In genomic region chr3L:4336588-4336987, dm6 we compare ENCODE assay signal across 2 fruit fly cellular contexts.
TF ChIP-seq lines count a peak whose summit lies in the region.

No protein-coding gene starts in this region.

TF ChIP-seq in whole organism, embryonic, 481 proteins besides CTCF, POLR2A, EP300 and RAD21 (continued from another document):
- TF ChIP-seq Dip3 (GFP tag; optimal IDR thresholded peaks at IDR 0.05; lab: Kevin White, UChicago): no peak
- TF ChIP-seq Hr3 (GFP tag; optimal IDR thresholded peaks at IDR 0.05; lab: Kevin White, UChicago): no peak
- TF ChIP-seq twi (tag; optimal IDR thresholded peaks at IDR 0.05; lab: Kevin White, UChicago): no peak
- no peak for TF ChIP-seq Dek (tag; optimal IDR thresholded peaks at IDR 0.05; lab: Kevin White, UChicago)
- no peak for TF ChIP-seq Trl (optimal IDR thresholded peaks at IDR 0.05; lab: Kevin White, UChicago)
- no peak for TF ChIP-seq Trl (GFP tag; optimal IDR thresholded peaks at IDR 0.05; lab: Kevin White, UChicago)
- no peak for TF ChIP-seq hkb (optimal IDR thresholded peaks at IDR 0.05; lab: Kevin White, UChicago)
- TF ChIP-seq hkb (GFP tag; IDR thresholded peaks at IDR 0.05; lab: Robert Waterston, UW): 0 out of 2 replicates have a peak, but pooled peaks have one; percentile 36
- TF ChIP-seq unc-4 (GFP tag; IDR thresholded peaks at IDR 0.05; lab: Robert Waterston, UW; ENCODE audit: partially characterized antibody): no peak
- no peak for TF ChIP-seq Sry-δ (GFP tag; optimal IDR thresholded peaks at IDR 0.05; lab: Kevin White, UChicago)
- TF ChIP-seq unpg (GFP tag; optimal IDR thresholded peaks at IDR 0.05; lab: Kevin White, UChicago): no peak
- no peak for TF ChIP-seq dmrt99B (tag; optimal IDR thresholded peaks at IDR 0.05; lab: Kevin White, UChicago)
- no peak for TF ChIP-seq en (GFP tag; optimal IDR thresholded peaks at IDR 0.05; lab: Kevin White, UChicago)
- TF ChIP-seq Kr (GFP tag; optimal IDR thresholded peaks at IDR 0.05; lab: Kevin White, UChicago): no peak
- no peak for TF ChIP-seq CG12744 (GFP tag; optimal IDR thresholded peaks at IDR 0.05; lab: Kevin White, UChicago)
- peak; percentile 70 for TF ChIP-seq Drgx (GFP tag; IDR thresholded peaks at IDR 0.05; lab: Robert Waterston, UW)
- peak; percentile 88 for TF ChIP-seq sens (GFP tag; lab: Kevin White, UChicago)
- no peak for TF ChIP-seq CG30431 (GFP tag; optimal IDR thresholded peaks at IDR 0.05; lab: Kevin White, UChicago)
- TF ChIP-seq CG1233 (GFP tag; optimal IDR thresholded peaks at IDR 0.05; lab: Kevin White, UChicago): no peak
- TF ChIP-seq Bteb2 (GFP tag; optimal IDR thresholded peaks at IDR 0.05; lab: Kevin White, UChicago): no peak
- TF ChIP-seq B-H2 (GFP tag; optimal IDR thresholded peaks at IDR 0.05; lab: Kevin White, UChicago): no peak
- no peak for TF ChIP-seq eve (GFP tag; optimal IDR thresholded peaks at IDR 0.05; lab: Kevin White, UChicago)
- no peak for TF ChIP-seq CG31365 (tag; optimal IDR thresholded peaks at IDR 0.05; lab: Kevin White, UChicago)
- no peak for TF ChIP-seq CG18764 (GFP tag; optimal IDR thresholded peaks at IDR 0.05; lab: Kevin White, UChicago)
- peak; percentile 76 for TF ChIP-seq Ets65A (GFP tag; lab: Kevin White, UChicago)

TF ChIP-seq in whole organism, prepupa, 60 proteins besides CTCF, POLR2A, EP300 and RAD21 (continued from another document):
- TF ChIP-seq salr (GFP tag; optimal IDR thresholded peaks at IDR 0.05; lab: Kevin White, UChicago) (no peak), CG6854 (GFP tag; optimal IDR thresholded peaks at IDR 0.05; lab: Kevin White, UChicago) (no peak), CG11762 (GFP tag; optimal IDR thresholded peaks at IDR 0.05; lab: Kevin White, UChicago; ENCODE audit: insufficient read depth) (peak; percentile 28), CG11902 (GFP tag; optimal IDR thresholded peaks at IDR 0.05; lab: Kevin White, UChicago) (no peak), Sox102F (GFP tag; optimal IDR thresholded peaks at IDR 0.05; lab: Kevin White, UChicago) (no peak), fd59A (GFP tag; optimal IDR thresholded peaks at IDR 0.05; lab: Kevin White, UChicago) (no peak), Blimp-1 (GFP tag; optimal IDR thresholded peaks at IDR 0.05; lab: Kevin White, UChicago) (no peak), CG4318 (GFP tag; optimal IDR thresholded peaks at IDR 0.05; lab: Kevin White, UChicago) (peak; percentile 31), Ets21C (GFP tag; optimal IDR thresholded peaks at IDR 0.05; lab: Kevin White, UChicago) (no peak), CG10631 (GFP tag; optimal IDR thresholded peaks at IDR 0.05; lab: Kevin White, UChicago) (no peak), dsx (GFP tag; optimal IDR thresholded peaks at IDR 0.05; lab: Kevin White, UChicago; ENCODE audit: poor library complexity, severe bottlenecking) (no peak), ss (GFP tag; optimal IDR thresholded peaks at IDR 0.05; lab: Kevin White, UChicago) (peak in 1 of 2 experiments; percentile 10), CG34406 (GFP tag; optimal IDR thresholded peaks at IDR 0.05; lab: Kevin White, UChicago) (no peak), CG16779 (tag; optimal IDR thresholded peaks at IDR 0.05; lab: Kevin White, UChicago) (peak; percentile 5), CG10669 (GFP tag; optimal IDR thresholded peaks at IDR 0.05; lab: Kevin White, UChicago) (peak; percentile 51), Lpt (GFP tag; optimal IDR thresholded peaks at IDR 0.05; lab: Kevin White, UChicago) (peak; percentile 11), Sox15 (GFP tag; optimal IDR thresholded peaks at IDR 0.05; lab: Kevin White, UChicago) (no peak), CG8319 (GFP tag; optimal IDR thresholded peaks at IDR 0.05; lab: Kevin White, UChicago) (no peak), Smox (GFP tag; optimal IDR thresholded peaks at IDR 0.05; lab: Kevin White, UChicago) (no peak), CG11294 (GFP tag; IDR thresholded peaks at IDR 0.05; lab: Robert Waterston, UW) (0 out of 2 replicates have a peak, but pooled peaks have one; percentile 26), Eip93F (GFP tag; optimal IDR thresholded peaks at IDR 0.05; lab: Kevin White, UChicago) (no peak), CG6163 (GFP tag; IDR thresholded peaks at IDR 0.05; lab: Robert Waterston, UW) (peak; percentile 47; the same call in 2 of the 3 replicates), CG8119 (GFP tag; IDR thresholded peaks at IDR 0.05; lab: Robert Waterston, UW) (peak; percentile 55; the same call in 2 of the 3 replicates), achi (GFP tag; optimal IDR thresholded peaks at IDR 0.05; lab: Kevin White, UChicago) (no peak), CG3919 (GFP tag; optimal IDR thresholded peaks at IDR 0.05; lab: Kevin White, UChicago) (peak; percentile 31)
